Fruit fly (Drosophila melanogaster) whole organism, embryonic: Measurements from ENCODE around the gene mus201.

ENCODE experiments used
- Asciz ChIP-seq: fragments of 200-800 bp; sonication (Bioruptor generic); optimal IDR thresholded peaks from 2 replicates; lab custom pipeline; 2017; ENCODE audit warnings: missing biosample characterization, mild to moderate bottlenecking, missing genetic modification characterization, missing genetic modification reagents
- B-H1 ChIP-seq: fragments of 200-800 bp; sonication (Bioruptor generic); IDR thresholded peaks from 3 replicates; pipeline ENCODE4 v1.3.6; 2022; ENCODE audit warnings: missing biosample characterization, missing genetic modification characterization
- CG10147 ChIP-seq: fragments of 200-800 bp; sonication (Bioruptor generic); optimal IDR thresholded peaks from 2 replicates; lab custom pipeline; 2019; ENCODE audit warnings: missing biosample characterization, mild to moderate bottlenecking, missing genetic modification characterization, moderate library complexity
- CG10462 ChIP-seq: fragments of 200-800 bp; sonication (Bioruptor generic); optimal IDR thresholded peaks from 2 replicates; lab custom pipeline; 2016; ENCODE audit warnings: missing biosample characterization, missing genetic modification characterization
- CG11696 ChIP-seq: fragments of 200-800 bp; sonication (Bioruptor generic); IDR thresholded peaks from 2 replicates; pipeline ENCODE4 v1.3.6; 2022; ENCODE audit warnings: missing biosample characterization, missing genetic modification characterization
- CG14441 ChIP-seq: fragments of 200-800 bp; sonication (Bioruptor generic); IDR thresholded peaks from 2 replicates; pipeline ENCODE4 v1.3.6; 2022; ENCODE audit warnings: missing biosample characterization, missing genetic modification characterization
- CG15696 ChIP-seq: fragments of 200-800 bp; sonication (Bioruptor generic); optimal IDR thresholded peaks from 2 replicates; lab custom pipeline; 2019; ENCODE audit warnings: missing biosample characterization, mild to moderate bottlenecking, missing genetic modification characterization, moderate library complexity
- CG16863 ChIP-seq: fragments of 200-800 bp; sonication (Bioruptor generic); optimal IDR thresholded peaks from 3 replicates; lab custom pipeline; 2016; ENCODE audit warnings: missing biosample characterization, missing genetic modification characterization
- CG17186 ChIP-seq: fragments of 200-800 bp; sonication (Bioruptor generic); optimal IDR thresholded peaks from 3 replicates; lab custom pipeline; 2017; ENCODE audit warnings: missing biosample characterization, missing genetic modification reagents, missing genetic modification characterization
- CG17802 ChIP-seq: fragments of 200-800 bp; sonication (Bioruptor generic); optimal IDR thresholded peaks from 2 replicates; lab custom pipeline; 2018; ENCODE audit warnings: missing biosample characterization, mild to moderate bottlenecking, missing genetic modification characterization, moderate library complexity
- CG2129 ChIP-seq: fragments of 200-800 bp; sonication (Bioruptor generic); IDR thresholded peaks from 2 replicates; pipeline ENCODE4 v1.3.6; 2022; ENCODE audit warnings: missing biosample characterization, missing genetic modification characterization; ENCODE audit not compliant: partially characterized antibody
- CG31441 ChIP-seq: fragments of 200-800 bp; sonication (Bioruptor generic); IDR thresholded peaks from 2 replicates; pipeline ENCODE4 v1.3.6; 2022; ENCODE audit warnings: missing biosample characterization, missing genetic modification characterization
- CG3281 ChIP-seq: fragments of 200-800 bp; sonication (Bioruptor generic); optimal IDR thresholded peaks from 3 replicates; lab custom pipeline; 2017; ENCODE audit warnings: missing biosample characterization, mild to moderate bottlenecking, missing genetic modification characterization
- CG34224 ChIP-seq: fragments of 200-800 bp; sonication (Bioruptor generic); IDR thresholded peaks from 3 replicates; pipeline ENCODE4 v1.3.6; 2022; ENCODE audit warnings: missing biosample characterization, missing genetic modification characterization; ENCODE audit not compliant: partially characterized antibody
- CG3838 ChIP-seq: fragments of 200-800 bp; sonication (Bioruptor generic); optimal IDR thresholded peaks from 3 replicates; lab custom pipeline; 2016; ENCODE audit warnings: missing biosample characterization, missing genetic modification characterization
- CG5180 ChIP-seq: fragments of 200-800 bp; sonication (Bioruptor generic); optimal IDR thresholded peaks from 3 replicates; lab custom pipeline; 2017; ENCODE audit warnings: missing biosample characterization, missing genetic modification characterization, mild to moderate bottlenecking, moderate library complexity, missing genetic modification reagents
- CG6175 ChIP-seq: fragments of 200-800 bp; sonication (Bioruptor generic); IDR thresholded peaks from 3 replicates; pipeline ENCODE4 v1.3.6; 2022; ENCODE audit warnings: missing biosample characterization, missing genetic modification characterization
- CG6689 ChIP-seq: fragments of 200-800 bp; sonication (Bioruptor generic); IDR thresholded peaks from 2 replicates; pipeline ENCODE4 v1.3.6; 2022; ENCODE audit warnings: missing biosample characterization, missing genetic modification characterization
- CG7271 ChIP-seq: fragments of 200-800 bp; sonication (Bioruptor generic); optimal IDR thresholded peaks from 2 replicates; lab custom pipeline; 2018; ENCODE audit warnings: missing biosample characterization, mild to moderate bottlenecking, missing genetic modification characterization, moderate library complexity
- CG8388 ChIP-seq: fragments of 200-800 bp; sonication (Bioruptor generic); optimal IDR thresholded peaks from 2 replicates; lab custom pipeline; 2019; ENCODE audit warnings: missing biosample characterization, mild to moderate bottlenecking, missing genetic modification characterization, moderate library complexity
- Deaf1 ChIP-seq: fragments of 200-800 bp; optimal IDR thresholded peaks from 3 replicates; lab custom pipeline; 2019; ENCODE audit warnings: missing biosample characterization, mild to moderate bottlenecking, missing genetic modification characterization, moderate library complexity
- Hand ChIP-seq: fragments of 200-800 bp; sonication (Bioruptor generic); optimal IDR thresholded peaks from 2 replicates; lab custom pipeline; 2017; ENCODE audit warnings: mild to moderate bottlenecking, missing biosample characterization, missing genetic modification reagents, missing genetic modification characterization
- HmgZ ChIP-seq: fragments of 200-800 bp; sonication (Bioruptor generic); optimal IDR thresholded peaks from 2 replicates; lab custom pipeline; 2018; ENCODE audit warnings: missing biosample characterization, mild to moderate bottlenecking, missing genetic modification characterization
- Hr3 ChIP-seq: fragments of 200-800 bp; sonication (Bioruptor generic); optimal IDR thresholded peaks from 3 replicates; lab custom pipeline; 2016; ENCODE audit warnings: missing biosample characterization, missing genetic modification characterization
- Hr39 ChIP-seq: fragments of >200 bp; optimal IDR thresholded peaks from 2 replicates; lab custom pipeline; 2017
- Med ChIP-seq: fragments of 200-800 bp; sonication (Bioruptor generic); peaks from one replicate; lab custom pipeline; 2016; ENCODE audit warnings: missing biosample characterization, missing genetic modification characterization, mild to moderate bottlenecking, inconsistent platforms, moderate library complexity
- Mrtf ChIP-seq: fragments of 200-800 bp; sonication (Bioruptor generic); IDR thresholded peaks from 3 replicates; pipeline ENCODE4 v1.3.6; 2022; ENCODE audit warnings: missing biosample characterization, missing genetic modification characterization
- Nf-YC ChIP-seq: fragments of 200-800 bp; optimal IDR thresholded peaks from 3 replicates; lab custom pipeline; 2019; ENCODE audit warnings: missing biosample characterization, mild to moderate bottlenecking, missing genetic modification characterization, moderate library complexity
- PHDP ChIP-seq: fragments of 200-800 bp; sonication (Bioruptor generic); optimal IDR thresholded peaks from 3 replicates; lab custom pipeline; 2018; ENCODE audit warnings: missing biosample characterization, mild to moderate bottlenecking, missing genetic modification characterization, moderate library complexity
- Rfx ChIP-seq: fragments of 200-800 bp; sonication (Bioruptor generic); IDR thresholded peaks from 2 replicates; pipeline ENCODE4 v1.3.6; 2022; ENCODE audit warnings: missing biosample characterization, missing genetic modification characterization
- Taf1 ChIP-seq: fragments of 200-800 bp; sonication (Bioruptor generic); IDR thresholded peaks from 2 replicates; pipeline ENCODE4 v1.3.6; 2022; ENCODE audit warnings: missing biosample characterization, missing genetic modification characterization
- cas ChIP-seq: fragments of 200-800 bp; sonication (Bioruptor generic); IDR thresholded peaks from 2 replicates; pipeline ENCODE4 v1.3.6; 2022; ENCODE audit warnings: missing biosample characterization, missing genetic modification characterization
- disco-r ChIP-seq: fragments of 200-800 bp; sonication (Bioruptor generic); optimal IDR thresholded peaks from 2 replicates; lab custom pipeline; 2016; ENCODE audit warnings: missing biosample characterization, missing genetic modification characterization
- dysf ChIP-seq: fragments of 200-800 bp; sonication (Bioruptor generic); IDR thresholded peaks from 3 replicates; pipeline ENCODE4 v1.3.6; 2022; ENCODE audit warnings: missing biosample characterization, missing genetic modification characterization
- esg ChIP-seq: fragments of 200-800 bp; sonication (Bioruptor generic); conservative IDR thresholded peaks from 2 replicates; pipeline ENCODE4 v1.3.6; 2022; ENCODE audit warnings: missing biosample characterization, missing genetic modification characterization
- fd3F ChIP-seq: fragments of 200-800 bp; sonication (Bioruptor generic); optimal IDR thresholded peaks from 2 replicates; lab custom pipeline; 2018; ENCODE audit warnings: missing biosample characterization, mild to moderate bottlenecking, missing genetic modification characterization, moderate library complexity
- gsb-n ChIP-seq: fragments of 200-800 bp; sonication (Bioruptor generic); optimal IDR thresholded peaks from 3 replicates; lab custom pipeline; 2018; ENCODE audit warnings: missing biosample characterization, mild to moderate bottlenecking, missing genetic modification characterization
- h ChIP-seq: fragments of >200 bp; optimal IDR thresholded peaks from 2 replicates; lab custom pipeline; 2017
- hbn ChIP-seq: fragments of 200-800 bp; sonication (Bioruptor generic); IDR thresholded peaks from 2 replicates; pipeline ENCODE4 v1.3.6; 2022; ENCODE audit warnings: missing biosample characterization, missing genetic modification characterization; ENCODE audit not compliant: partially characterized antibody
- luna ChIP-seq: fragments of 200-800 bp; sonication (Bioruptor generic); optimal IDR thresholded peaks from 2 replicates; lab custom pipeline; 2016; ENCODE audit warnings: missing biosample characterization, missing genetic modification characterization
- nmo ChIP-seq: fragments of 200-800 bp; sonication (Bioruptor generic); optimal IDR thresholded peaks from 2 replicates; lab custom pipeline; 2018; ENCODE audit warnings: missing biosample characterization, mild to moderate bottlenecking, missing genetic modification characterization, moderate library complexity
- onecut ChIP-seq: fragments of 200-800 bp; sonication (Bioruptor generic); IDR thresholded peaks from 2 replicates; pipeline ENCODE4 v1.3.6; 2022; ENCODE audit warnings: missing biosample characterization, missing genetic modification characterization
- row ChIP-seq: fragments of 200-800 bp; sonication (Bioruptor generic); IDR thresholded peaks from 3 replicates; pipeline ENCODE4 v1.3.6; 2022; ENCODE audit warnings: missing biosample characterization, missing genetic modification characterization
- salm ChIP-seq: fragments of 200-800 bp; sonication (Bioruptor generic); optimal IDR thresholded peaks from 2 replicates; lab custom pipeline; 2018; ENCODE audit warnings: missing biosample characterization, mild to moderate bottlenecking, missing genetic modification characterization
- sens-2 ChIP-seq: fragments of 200-800 bp; sonication (Bioruptor generic); IDR thresholded peaks from 2 replicates; pipeline ENCODE4 v1.3.6; 2022; ENCODE audit warnings: missing biosample characterization, missing genetic modification characterization
- tap ChIP-seq: fragments of 200-800 bp; optimal IDR thresholded peaks from 3 replicates; lab custom pipeline; 2019; ENCODE audit warnings: missing biosample characterization, mild to moderate bottlenecking, missing genetic modification characterization, moderate library complexity
- tll ChIP-seq, 2 experiments: fragments of 200-800 bp in 1 of 2; fragments of >200 bp in 1 of 2; sonication (Bioruptor generic) in 1 of 2; optimal IDR thresholded peaks; 2 replicates each; lab custom pipeline; 2017 to 2019; ENCODE audit warnings: missing biosample characterization in 2 of 2, missing genetic modification characterization in 2 of 2, mild to moderate bottlenecking in 1 of 2, moderate library complexity in 1 of 2
- yki ChIP-seq: fragments of >200 bp; optimal IDR thresholded peaks from 3 replicates; lab custom pipeline; 2018
- zen ChIP-seq: fragments of 200-800 bp; sonication (Bioruptor generic); optimal IDR thresholded peaks from 3 replicates; lab custom pipeline; 2018; ENCODE audit warnings: missing biosample characterization, mild to moderate bottlenecking, missing genetic modification characterization, moderate library complexity

The mus201 gene

DNA sequence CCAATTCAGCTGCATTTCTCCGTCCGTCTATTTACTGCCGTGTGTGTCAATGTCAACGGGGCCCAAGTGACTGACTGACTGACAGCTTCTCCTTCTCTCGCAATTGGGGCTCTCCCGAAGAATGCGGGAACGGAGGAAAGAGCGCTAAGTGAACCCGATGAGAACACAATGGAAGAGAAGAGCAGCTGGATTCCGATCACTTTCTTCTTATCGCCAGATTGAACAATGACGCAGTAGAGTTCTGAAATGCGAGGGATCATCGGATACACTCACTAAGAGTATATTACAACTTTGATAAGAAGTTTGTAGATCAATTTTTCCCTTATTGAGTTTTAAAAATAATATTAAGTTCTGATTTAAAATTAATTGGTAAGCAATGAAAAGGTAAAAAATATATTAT is 26.4 kb upstream of the mus201 start, which contains the start of gene Naglu (continued):
- TF ChIP-seq Mrtf (GFP tag; lab: Robert Waterston, UW) (no peak), salm (tag; lab: Kevin White, UChicago) (no peak), CG10147 (GFP tag; lab: Kevin White, UChicago) (no peak), tll (GFP tag; optimal IDR thresholded peaks at IDR 0.05; lab: Kevin White, UChicago) (no peak), esg (GFP tag; lab: Robert Waterston, UW) (no peak), CG15696 (no peak), CG34224 (GFP tag; lab: Robert Waterston, UW) (no peak), Nf-YC (tag; lab: Kevin White, UChicago) (no peak), CG3281 (GFP tag; lab: Kevin White, UChicago) (no peak), Deaf1 (tag; lab: Kevin White, UChicago) (no peak), Taf1 (no peak), row (GFP tag; lab: Robert Waterston, UW) (0 out of 3 replicates have a peak, but pooled peaks have one; percentile 10), CG2129 (no peak), cas (0 out of 2 replicates have a peak, but pooled peaks have one; percentile 17), hbn (GFP tag; lab: Robert Waterston, UW) (no peak), CG5180 (GFP tag; lab: Kevin White, UChicago) (no peak), Rfx (GFP tag; lab: Robert Waterston, UW) (0 out of 2 replicates have a peak, but pooled peaks have one; percentile 6), CG17802 (peak; percentile 38), onecut (GFP tag; lab: Robert Waterston, UW) (no peak)

DNA sequence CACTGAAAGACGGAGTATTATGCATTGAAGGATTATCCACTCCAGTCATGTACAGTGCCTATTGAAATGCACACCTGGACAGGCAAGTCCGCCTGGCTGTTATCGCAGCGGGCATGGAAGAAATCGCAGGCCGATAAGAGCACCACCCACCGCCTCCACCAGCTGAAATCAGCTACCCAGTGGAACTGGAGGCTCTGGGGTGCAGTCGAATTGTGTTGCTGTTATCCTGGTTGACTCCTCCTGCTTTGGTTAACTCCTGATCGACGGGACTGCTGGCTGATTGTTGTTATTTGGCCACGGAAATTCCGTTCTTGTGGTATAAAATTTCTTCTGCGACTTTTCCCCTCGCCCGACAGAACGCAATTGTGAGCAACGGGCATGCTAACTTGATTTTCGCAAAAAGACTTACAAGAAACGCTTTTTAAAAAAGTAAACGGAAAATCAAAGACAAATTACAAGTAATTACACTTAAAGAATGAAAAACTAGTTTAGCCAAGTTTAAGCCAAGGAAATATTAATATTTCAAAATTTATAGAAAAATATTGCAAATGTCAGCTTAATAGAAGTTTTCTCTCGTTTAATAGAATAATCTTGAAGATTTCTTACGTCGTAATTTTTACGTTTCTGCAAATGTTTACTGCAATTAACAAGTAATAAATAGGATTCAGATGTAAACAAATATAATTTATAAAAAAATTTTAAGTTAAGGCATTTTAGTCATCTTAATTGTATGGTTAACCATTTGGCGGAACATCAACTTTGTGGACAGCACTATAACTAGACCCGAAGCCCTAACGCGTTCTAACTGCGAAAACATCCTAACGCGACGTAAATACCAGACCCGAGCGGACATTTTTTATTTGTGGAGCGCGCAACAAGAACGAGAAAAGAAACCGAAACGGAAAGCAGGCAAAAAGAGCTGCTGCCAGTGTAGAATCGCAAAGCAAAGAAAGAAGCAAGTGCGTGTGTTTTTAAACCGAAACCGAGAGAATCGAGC is 22.8 kb upstream of the mus201 start, which contains the start of the genes CG13398 and Akap200:
Gene CG13398, minus strand, starts transcription at position 370 of the 997 bp plus-strand sequence.
Gene Akap200, plus strand, starts transcription at position 804 of the 997 bp plus-strand sequence.
- no peak for TF ChIP-seq sens-2 (GFP tag; lab: Robert Waterston, UW)
- TF ChIP-seq CG14441 (GFP tag; lab: Robert Waterston, UW): 0 out of 2 replicates have a peak, but pooled peaks have one; percentile 17
- TF ChIP-seq B-H1 (GFP tag; lab: Robert Waterston, UW): no peak
- no peak for TF ChIP-seq Asciz (GFP tag; lab: Kevin White, UChicago)
- no peak for TF ChIP-seq HmgZ (tag; lab: Kevin White, UChicago)
- peak; percentile 76 for TF ChIP-seq Med (GFP tag; lab: Kevin White, UChicago)
- TF ChIP-seq PHDP (tag; lab: Kevin White, UChicago): no peak
- TF ChIP-seq CG7271 (tag; lab: Kevin White, UChicago): no peak
- TF ChIP-seq CG11696 (GFP tag; lab: Robert Waterston, UW): no peak
- no peak for TF ChIP-seq CG17186 (GFP tag; lab: Kevin White, UChicago)
- no peak for TF ChIP-seq CG3838 (GFP tag; lab: Kevin White, UChicago)
- peak; percentile 5 for TF ChIP-seq fd3F (GFP tag; lab: Kevin White, UChicago)
- 0 out of 2 replicates have a peak, but pooled peaks have one; percentile 35 for TF ChIP-seq CG6689 (GFP tag; lab: Robert Waterston, UW)
- peak; percentile 30 for TF ChIP-seq Hr3
- no peak for TF ChIP-seq disco-r (GFP tag; lab: Kevin White, UChicago)
- TF ChIP-seq nmo (GFP tag; lab: Kevin White, UChicago): peak; percentile 62
- TF ChIP-seq yki (lab: Kevin White, UChicago): no peak
- TF ChIP-seq Hr39 (lab: Kevin White, UChicago): no peak
- no peak for TF ChIP-seq CG6175
- TF ChIP-seq tap (tag; lab: Kevin White, UChicago): no peak
- TF ChIP-seq dysf (GFP tag; lab: Robert Waterston, UW): no peak
- peak; percentile 19 for TF ChIP-seq zen (tag; lab: Kevin White, UChicago)
- no peak for TF ChIP-seq Hand (GFP tag; lab: Kevin White, UChicago)
- TF ChIP-seq row (GFP tag; lab: Robert Waterston, UW): peak; percentile 71
- peak; percentile 11 for TF ChIP-seq gsb-n (tag; lab: Kevin White, UChicago)
- no peak for TF ChIP-seq CG31441 (GFP tag; lab: Robert Waterston, UW)
- no peak for TF ChIP-seq CG10462 (GFP tag; lab: Kevin White, UChicago)
- no peak for TF ChIP-seq luna (GFP tag; lab: Kevin White, UChicago)
- no peak for TF ChIP-seq CG16863 (GFP tag; lab: Kevin White, UChicago)
- TF ChIP-seq h (lab: Kevin White, UChicago): no peak
- TF ChIP-seq CG8388: no peak
